Worm (Caenorhabditis elegans) whole organism, L4 larva: ENCODE measurements around the gene K10G9.2.

ENCODE experiments used
- F44E2.7 ChIP-seq: fragments of 200-800 bp; sonication (Bioruptor generic); IDR thresholded peaks from 2 replicates; pipeline ENCODE4 v2.1.2; 2022; ENCODE audit warnings: missing genetic modification characterization, missing compliant biosample characterization
- R02D3.7 ChIP-seq: fragments of 150-350 bp; sonication (generic microtip); optimal IDR thresholded peaks from 3 replicates; lab custom pipeline; 2014; ENCODE audit warnings: missing biosample characterization, missing genetic modification characterization
- T26A8.4 ChIP-seq: fragments of 200-800 bp; sonication (Bioruptor generic); IDR thresholded peaks from 2 replicates; pipeline ENCODE4 v1.3.6; 2022; ENCODE audit warnings: missing genetic modification characterization, missing compliant biosample characterization
- Y105C5A.15 ChIP-seq: fragments of 200-800 bp; sonication (Bioruptor generic); IDR thresholded peaks from 2 replicates; pipeline ENCODE4 v1.3.6; 2022; ENCODE audit warnings: missing genetic modification characterization, missing compliant biosample characterization
- Y48G9A.11 ChIP-seq: fragments of 200-800 bp; sonication (Bioruptor generic); IDR thresholded peaks from 2 replicates; pipeline ENCODE4 v1.3.6; 2022; ENCODE audit warnings: missing genetic modification reagents, missing genetic modification characterization, missing compliant biosample characterization
- Y5F2A.4 ChIP-seq: fragments of 200-800 bp; sonication (Bioruptor generic); optimal IDR thresholded peaks from 2 replicates; lab custom pipeline; 2018; ENCODE audit warnings: mild to moderate bottlenecking, missing genetic modification characterization, missing compliant biosample characterization
- Y75B8A.6 ChIP-seq: fragments of 200-800 bp; sonication (Bioruptor generic); IDR thresholded peaks from 2 replicates; pipeline ENCODE4 v1.3.6; 2022; ENCODE audit warnings: missing genetic modification reagents, missing genetic modification characterization, missing compliant biosample characterization
- ZK337.2 ChIP-seq: fragments of 200-800 bp; sonication (Bioruptor generic); IDR thresholded peaks from 2 replicates; pipeline ENCODE4 v1.3.6; 2022; ENCODE audit warnings: missing genetic modification reagents, missing genetic modification characterization, missing compliant biosample characterization
- aha-1 ChIP-seq: fragments of 150-350 bp; peaks from one replicate; lab custom pipeline; 2014; ENCODE audit warnings: missing biosample characterization, missing genetic modification characterization
- aly-2 ChIP-seq: sonication (generic microtip); optimal IDR thresholded peaks from 2 replicates; lab custom pipeline; 2018; ENCODE audit warnings: missing biosample characterization, missing genetic modification characterization
- arid-1 ChIP-seq: fragments of 200-800 bp; sonication (Bioruptor generic); conservative IDR thresholded peaks from 2 replicates; pipeline ENCODE4 v1.3.6; 2022; ENCODE audit warnings: missing genetic modification reagents, missing genetic modification characterization, missing compliant biosample characterization
- ceh-32 ChIP-seq: sonication (generic microtip); optimal IDR thresholded peaks from 2 replicates; lab custom pipeline; 2016; ENCODE audit warnings: mild to moderate bottlenecking, missing genetic modification characterization, missing compliant biosample characterization; ENCODE audit not compliant: poor library complexity
- ceh-62 ChIP-seq: sonication (generic microtip); optimal IDR thresholded peaks from 2 replicates; lab custom pipeline; 2017; ENCODE audit warnings: missing biosample characterization, missing genetic modification characterization
- ceh-82 ChIP-seq: sonication (generic microtip); optimal IDR thresholded peaks from 2 replicates; lab custom pipeline; 2017; ENCODE audit warnings: missing biosample characterization, missing genetic modification characterization
- daf-12 ChIP-seq: fragments of 150-350 bp; optimal IDR thresholded peaks from 2 replicates; lab custom pipeline; 2014; ENCODE audit warnings: missing biosample characterization, missing genetic modification reagents, missing genetic modification characterization
- dmd-8 ChIP-seq: fragments of 200-800 bp; sonication (Bioruptor generic); IDR thresholded peaks from 2 replicates; pipeline ENCODE4 v1.3.6; 2022; ENCODE audit warnings: missing genetic modification characterization, missing compliant biosample characterization
- dmd-9 ChIP-seq: fragments of 200-800 bp; sonication (Bioruptor generic); IDR thresholded peaks from 2 replicates; pipeline ENCODE4 v1.3.6; 2022; ENCODE audit warnings: missing genetic modification reagents, missing genetic modification characterization, missing compliant biosample characterization
- duxl-1 ChIP-seq: sonication (generic microtip); optimal IDR thresholded peaks from 2 replicates; lab custom pipeline; 2016; ENCODE audit warnings: mild to moderate bottlenecking, missing genetic modification characterization, moderate library complexity, missing compliant biosample characterization; ENCODE audit not compliant: poor library complexity
- egl-27 ChIP-seq: sonication (generic microtip); optimal IDR thresholded peaks from 3 replicates; lab custom pipeline; 2017; ENCODE audit warnings: missing biosample characterization, missing genetic modification reagents, missing genetic modification characterization
- egl-43 ChIP-seq: fragments of 200-800 bp; sonication (Bioruptor generic); IDR thresholded peaks from 2 replicates; pipeline ENCODE4 v1.3.6; 2022; ENCODE audit warnings: missing genetic modification reagents, missing genetic modification characterization, missing compliant biosample characterization
- hmg-1.1 ChIP-seq: fragments of 200-800 bp; sonication (Bioruptor generic); IDR thresholded peaks from 2 replicates; pipeline ENCODE4 v1.3.6; 2022; ENCODE audit warnings: missing genetic modification reagents, missing genetic modification characterization, missing compliant biosample characterization
- lin-38 ChIP-seq: fragments of 200-800 bp; sonication (Bioruptor generic); IDR thresholded peaks from 2 replicates; pipeline ENCODE4 v1.3.6; 2022; ENCODE audit warnings: missing genetic modification reagents, missing genetic modification characterization, missing compliant biosample characterization
- madf-9 ChIP-seq: fragments of 200-800 bp; sonication (Bioruptor generic); conservative IDR thresholded peaks from 2 replicates; pipeline ENCODE4 v1.3.6; 2022; ENCODE audit warnings: missing genetic modification reagents, missing genetic modification characterization, missing compliant biosample characterization
- mes-2 ChIP-seq: sonication (generic microtip); optimal IDR thresholded peaks from 2 replicates; lab custom pipeline; 2016; ENCODE audit warnings: missing genotype, mild to moderate bottlenecking, missing genetic modification characterization, missing compliant biosample characterization; ENCODE audit not compliant: poor library complexity, severe bottlenecking
- mxl-2 ChIP-seq: fragments of 200-800 bp; sonication (Bioruptor generic); conservative IDR thresholded peaks from 2 replicates; pipeline ENCODE4 v1.3.6; 2022; ENCODE audit warnings: missing genetic modification reagents, missing genetic modification characterization, missing compliant biosample characterization
- nhr-10 ChIP-seq: fragments of 150-350 bp; optimal IDR thresholded peaks from 2 replicates; lab custom pipeline; 2014; ENCODE audit warnings: missing biosample characterization, missing genetic modification characterization
- nhr-11 ChIP-seq: fragments of 150-350 bp; optimal IDR thresholded peaks from 2 replicates; lab custom pipeline; 2014; ENCODE audit warnings: missing biosample characterization, missing genetic modification characterization
- nhr-111 ChIP-seq: fragments of 200-800 bp; sonication (Bioruptor generic); optimal IDR thresholded peaks from 2 replicates; lab custom pipeline; 2018; ENCODE audit warnings: mild to moderate bottlenecking, missing genetic modification characterization, missing compliant biosample characterization
- nhr-28 ChIP-seq: fragments of 150-350 bp; optimal IDR thresholded peaks from 2 replicates; lab custom pipeline; 2014; ENCODE audit warnings: missing biosample characterization, missing genetic modification characterization
- nhr-42 ChIP-seq: fragments of 200-800 bp; sonication (Bioruptor generic); IDR thresholded peaks from 2 replicates; pipeline ENCODE4 v1.3.6; 2022; ENCODE audit warnings: missing genetic modification characterization, missing compliant biosample characterization
- php-3 ChIP-seq: fragments of 200-800 bp; sonication (Bioruptor generic); IDR thresholded peaks from 2 replicates; pipeline ENCODE4 v1.3.6; 2022; ENCODE audit warnings: missing genetic modification reagents, missing genetic modification characterization, missing compliant biosample characterization
- saeg-2 ChIP-seq: fragments of 200-800 bp; sonication (Bioruptor generic); IDR thresholded peaks from 2 replicates; pipeline ENCODE4 v1.3.6; 2022; ENCODE audit warnings: missing genetic modification reagents, missing genetic modification characterization, missing compliant biosample characterization
- sdz-12 ChIP-seq: fragments of 200-800 bp; sonication (Bioruptor generic); optimal IDR thresholded peaks from 2 replicates; lab custom pipeline; 2018; ENCODE audit warnings: mild to moderate bottlenecking, missing genetic modification characterization, missing compliant biosample characterization
- snpc-1.2 ChIP-seq: fragments of 200-800 bp; sonication (Bioruptor generic); IDR thresholded peaks from 2 replicates; pipeline ENCODE4 v1.3.6; 2022; ENCODE audit warnings: missing genetic modification reagents, missing genetic modification characterization, missing compliant biosample characterization
- unc-62 ChIP-seq, 3 experiments: fragments of 150-350 bp in 1 of 3; sonication (generic microtip); optimal IDR thresholded peaks in 2 of 3; peaks in 1 of 3; 1 replicate in 1 of 3; 2 replicates in 2 of 3; lab custom pipeline; 2014 to 2017; ENCODE audit warnings: missing biosample characterization in 3 of 3, missing genetic modification characterization in 3 of 3, missing genetic modification reagents in 3 of 3, missing genotype in 1 of 3
- vab-7 ChIP-seq: fragments of 200-800 bp; sonication (Bioruptor generic); IDR thresholded peaks from 2 replicates; pipeline ENCODE4 v1.3.6; 2022; ENCODE audit warnings: missing genetic modification reagents, missing genetic modification characterization, missing compliant biosample characterization
- zag-1 ChIP-seq: fragments of 150-350 bp; optimal IDR thresholded peaks from 2 replicates; lab custom pipeline; 2014; ENCODE audit warnings: missing biosample characterization, missing genetic modification characterization
- zfp-3 ChIP-seq: fragments of 200-800 bp; sonication (Bioruptor generic); conservative IDR thresholded peaks from 2 replicates; pipeline ENCODE4 v1.3.6; 2022; ENCODE audit warnings: missing genetic modification reagents, missing genetic modification characterization, missing compliant biosample characterization
- zip-11 ChIP-seq: fragments of 200-800 bp; sonication (Bioruptor generic); IDR thresholded peaks from 2 replicates; pipeline ENCODE4 v1.3.6; 2022; ENCODE audit warnings: missing genetic modification characterization, missing compliant biosample characterization

K10G9.2 gene

DNA sequence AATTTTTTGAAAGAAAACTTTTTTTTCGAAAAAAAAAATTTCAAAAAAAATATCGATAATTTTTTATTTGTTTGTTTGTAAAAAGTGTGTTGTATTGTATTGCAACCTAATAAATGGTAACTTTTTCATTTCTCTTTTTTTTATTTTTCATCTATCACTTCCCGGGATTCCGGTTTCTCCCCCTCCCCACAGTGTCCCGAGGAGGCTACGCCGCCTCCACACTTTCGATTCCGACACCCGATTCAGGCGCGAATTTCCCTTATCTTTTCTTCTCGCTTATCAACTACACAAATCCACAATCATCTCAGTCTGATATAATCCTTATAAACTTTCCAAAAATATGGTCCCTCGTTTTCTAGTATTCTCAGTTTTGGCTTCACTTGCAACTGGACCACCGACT is 31.1 kb upstream of the K10G9.2 start, which contains the start of gene R01H10.4:
Gene R01H10.4 (plus strand): TSS at position 236 of the 400 bp plus-strand sequence.
- TF ChIP-seq ceh-82 (tag; lab: Kevin White, UChicago) (no peak), aha-1 (tag; lab: Kevin White, UChicago) (peak; percentile 53), egl-43 (no peak), php-3 (GFP tag; lab: Robert Waterston, UW) (no peak), Y5F2A.4 (GFP tag; lab: Kevin White, UChicago) (no peak), daf-12 (tag; lab: Kevin White, UChicago) (no peak), nhr-28 (tag; lab: Kevin White, UChicago) (peak; percentile 73), zag-1 (tag; lab: Kevin White, UChicago) (no peak), F44E2.7 (GFP tag; lab: Robert Waterston, UW) (no peak), vab-7 (GFP tag; lab: Robert Waterston, UW) (no peak), sdz-12 (no peak), zip-11 (GFP tag; lab: Robert Waterston, UW) (no peak), nhr-10 (no peak)
- TF ChIP-seq, all 104 proteins: peak for 2

DNA sequence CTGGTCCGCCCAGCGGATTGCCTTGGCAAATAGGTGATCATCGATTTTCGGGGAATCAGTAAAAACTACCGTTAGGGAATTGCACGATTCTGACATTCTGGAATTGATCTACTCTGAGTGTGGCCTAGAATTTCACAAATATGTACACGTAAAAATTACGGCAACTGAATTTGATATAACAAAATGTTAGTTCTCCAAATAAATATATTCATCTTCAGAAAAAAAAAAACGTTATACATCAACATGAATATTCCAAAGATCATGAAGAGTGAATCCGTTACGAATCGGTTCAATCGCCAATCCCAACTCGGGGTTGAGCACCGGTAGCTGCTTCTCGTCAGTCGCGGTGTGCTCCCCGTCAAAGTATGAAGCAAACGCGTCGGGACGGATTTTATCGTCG is 27.1 kb upstream of the K10G9.2 start, which contains the start of gene rip-1:
Gene rip-1 (minus strand): TSS at position 101 of the 400 bp plus-strand sequence.
- TF ChIP-seq sdz-12 (no peak), duxl-1 (tag; lab: Kevin White, UChicago) (no peak), nhr-11 (tag; lab: Kevin White, UChicago) (no peak), egl-27 (tag; lab: Kevin White, UChicago) (no peak), unc-62 (GFP tag; optimal IDR thresholded peaks at IDR 0.05 in 1 of 2; lab: Kevin White, UChicago) (no peak), unc-62 (tag; optimal IDR thresholded peaks at IDR 0.05; lab: Kevin White, UChicago) (no peak)
- TF ChIP-seq, all 104 proteins: peak for 0

DNA sequence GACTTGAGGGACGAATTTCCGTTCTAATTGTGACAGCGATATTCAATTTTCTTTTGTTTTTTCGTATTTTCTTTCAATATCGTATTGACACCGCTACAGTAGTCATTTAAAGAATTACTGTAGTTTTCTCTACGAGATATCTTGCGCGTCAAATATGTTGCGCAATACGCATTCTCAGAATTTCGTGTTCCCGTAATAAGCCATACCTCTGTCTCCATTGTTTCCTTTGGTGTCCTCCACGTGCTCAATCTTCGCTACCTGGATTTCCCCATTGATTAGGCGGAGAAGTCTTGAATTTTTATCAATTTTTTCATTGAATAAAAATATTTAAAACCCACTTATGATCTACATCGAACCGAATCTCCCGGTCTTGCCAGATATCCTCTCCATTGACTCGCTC is 24.5 kb upstream of the K10G9.2 start:
- TF ChIP-seq Y75B8A.6 (no peak), unc-62 (GFP tag; optimal IDR thresholded peaks at IDR 0.05 in 1 of 2; lab: Kevin White, UChicago) (peak in 1 of 2 experiments; percentile 94), unc-62 (tag; optimal IDR thresholded peaks at IDR 0.05; lab: Kevin White, UChicago) (no peak), dmd-8 (GFP tag; lab: Robert Waterston, UW) (no peak), ceh-32 (tag; lab: Kevin White, UChicago) (no peak), nhr-111 (GFP tag; lab: Kevin White, UChicago) (no peak), Y105C5A.15 (no peak), saeg-2 (GFP tag; lab: Robert Waterston, UW) (no peak), daf-12 (tag; lab: Kevin White, UChicago) (no peak)

DNA sequence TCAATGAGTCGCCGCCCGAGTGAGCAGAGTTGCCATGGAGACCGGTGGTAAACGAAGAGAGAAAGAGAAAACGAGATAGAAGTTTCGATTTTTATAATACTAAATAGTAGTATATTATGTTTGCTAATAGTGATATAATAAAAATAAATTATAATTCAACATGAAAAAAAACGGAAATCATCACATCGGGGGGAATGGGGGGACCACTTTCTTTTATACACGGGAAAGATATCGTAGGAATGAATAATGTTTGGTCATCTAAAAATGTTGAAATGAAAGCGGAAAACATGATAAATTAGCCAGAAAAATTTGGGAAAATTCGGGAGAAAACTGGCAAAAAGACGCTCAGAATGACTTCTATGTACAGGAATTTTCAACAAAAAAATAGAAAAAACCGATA is 24.0 kb upstream of the K10G9.2 start, which contains the start of gene bbs-5:
Gene bbs-5 (minus strand): TSS at position 101 of the 400 bp plus-strand sequence.
- TF ChIP-seq ZK337.2 (GFP tag; lab: Robert Waterston, UW), result no peak
- no peak for TF ChIP-seq nhr-42 (GFP tag; lab: Robert Waterston, UW)

- TF ChIP-seq ZK337.2 (GFP tag; lab: Robert Waterston, UW) (0 out of 2 replicates have a peak, but pooled peaks have one; percentile 8), mes-2 (tag; lab: Kevin White, UChicago) (peak; percentile 17), hmg-1.1 (GFP tag; lab: Robert Waterston, UW) (0 out of 2 replicates have a peak, but pooled peaks have one; percentile 14), lin-38 (GFP tag; lab: Robert Waterston, UW) (peak; percentile 57; the same call in 1 of the 2 replicates)
- TF ChIP-seq, all 104 proteins: peak for 4; not testable (repeated sequence) for 100
Measured at ce11 chrIII:10266824-10267223, 18.9 kb upstream of the K10G9.2 start, which contains the start of gene inpp-4B. Gene inpp-4B (minus strand): TSS chrIII:10266877.

DNA sequence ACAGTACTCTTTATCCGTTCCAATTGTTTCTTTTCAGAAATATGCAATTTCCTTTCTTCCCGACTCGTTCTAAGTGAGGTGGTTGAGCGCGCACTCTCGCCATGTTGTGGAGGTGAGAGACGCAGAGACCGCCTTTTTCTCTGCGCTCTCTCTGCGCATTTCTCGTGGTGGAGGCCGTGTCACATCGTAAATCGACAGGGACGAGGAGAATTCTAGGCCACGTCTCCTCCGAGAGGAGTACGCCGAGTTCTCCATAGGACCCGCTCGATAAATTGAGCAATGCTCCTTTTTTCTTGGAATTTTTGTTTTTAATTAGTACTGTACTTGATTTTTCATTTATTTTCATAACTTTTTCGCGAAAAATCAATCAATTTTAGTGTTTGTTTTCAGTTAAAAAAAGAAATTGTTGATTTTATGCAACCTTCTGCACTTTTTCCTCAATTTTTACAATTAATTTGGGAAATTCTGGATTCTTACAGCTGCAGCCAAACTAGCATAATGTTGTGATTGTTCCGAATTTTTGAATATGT is 14.9 kb upstream of the K10G9.2 start, which contains the start of gene cnk-1:
Gene cnk-1 (plus strand): TSS at position 480 of the 530 bp plus-strand sequence.
- TF ChIP-seq ceh-62 (tag; lab: Kevin White, UChicago), result no peak
- TF ChIP-seq snpc-1.2 (GFP tag; lab: Robert Waterston, UW), result peak; percentile 88
- no peak for TF ChIP-seq nhr-10
- 0 out of 2 replicates have a peak, but pooled peaks have one; percentile 57 for TF ChIP-seq Y105C5A.15
- peak; percentile 100 for TF ChIP-seq dmd-9 (GFP tag; lab: Robert Waterston, UW)
- peak; percentile 99 for TF ChIP-seq madf-9
- peak; percentile 99 for TF ChIP-seq mes-2 (tag; lab: Kevin White, UChicago)
- TF ChIP-seq arid-1, result peak; percentile 96
- peak; percentile 96 for TF ChIP-seq Y48G9A.11 (GFP tag; lab: Robert Waterston, UW)
- peak; percentile 36 for TF ChIP-seq R02D3.7 (tag; lab: Kevin White, UChicago)
- no peak for TF ChIP-seq aly-2 (tag; lab: Kevin White, UChicago)
- peak; percentile 97 for TF ChIP-seq T26A8.4 (GFP tag; lab: Robert Waterston, UW)
- TF ChIP-seq zfp-3 (GFP tag; lab: Robert Waterston, UW), result peak; percentile 98
- TF ChIP-seq mxl-2, result peak; percentile 88
